Worm (Caenorhabditis elegans) whole organism, L1 larva: ENCODE measurements around the gene srx-63.

Experiments
- aha-1 ChIP-seq: fragments of 150-350 bp; optimal IDR thresholded peaks from 2 replicates; lab custom pipeline; 2014; ENCODE audit warnings: missing biosample characterization, missing genetic modification characterization
- blmp-1 ChIP-seq: fragments of 150-350 bp; optimal IDR thresholded peaks from 2 replicates; lab custom pipeline; 2014; ENCODE audit warnings: missing biosample characterization, missing genetic modification characterization
- egl-27 ChIP-seq, 2 experiments: fragments of 150-350 bp in 1 of 2; sonication (generic microtip); optimal IDR thresholded peaks; 3 replicates each; lab custom pipeline; 2017 to 2018; ENCODE audit warnings: missing biosample characterization in 2 of 2, missing genetic modification characterization in 2 of 2, missing genetic modification reagents in 2 of 2
- lin-39 ChIP-seq: fragments of 150-350 bp; optimal IDR thresholded peaks from 2 replicates; lab custom pipeline; 2014; ENCODE audit warnings: missing biosample characterization, missing genetic modification reagents, missing genetic modification characterization
- lir-3 ChIP-seq: sonication (generic microtip); optimal IDR thresholded peaks from 2 replicates; lab custom pipeline; 2016; ENCODE audit warnings: mild to moderate bottlenecking, missing genetic modification characterization, moderate library complexity, missing compliant biosample characterization; ENCODE audit not compliant: poor library complexity
- ztf-4 ChIP-seq: fragments of 150-350 bp; optimal IDR thresholded peaks from 2 replicates; lab custom pipeline; 2014; ENCODE audit warnings: missing biosample characterization, missing genetic modification characterization

DNA sequence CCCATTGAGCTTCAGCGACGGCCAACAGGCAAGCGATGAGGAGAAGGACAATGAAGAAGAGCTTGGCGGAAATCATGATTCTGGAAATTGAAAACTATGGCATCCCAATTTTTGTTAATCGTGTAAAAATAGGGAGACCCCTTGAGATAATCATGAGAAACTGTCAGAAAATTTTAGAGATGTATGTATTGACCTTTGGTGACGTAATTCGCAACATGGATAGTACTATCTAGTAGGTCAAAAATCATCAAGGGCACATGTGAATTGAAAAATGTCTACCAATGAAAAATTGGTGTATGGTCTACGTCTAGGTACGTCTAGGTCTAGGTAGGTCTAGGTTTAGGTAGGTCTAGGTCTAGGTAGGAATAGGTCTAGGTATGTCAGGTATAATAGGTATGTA is 47.6 kb downstream of the srx-63 start, which contains the start of gene nlp-34:
- TF ChIP-seq lir-3 (tag; lab: Kevin White, UChicago) (no peak), aha-1 (no peak), blmp-1 (tag; lab: Kevin White, UChicago) (no peak), egl-27 (tag; optimal IDR thresholded peaks at IDR 0.05; lab: Kevin White, UChicago) (no peak), lin-39 (no peak), ztf-4 (tag; lab: Kevin White, UChicago) (no peak)
